Fruit fly (Drosophila melanogaster): ENCODE data around the gene Tpc1.
A peak's percentile ranks its signal among the peaks of the same experiment; 100 is the strongest.

Tpc1 gene

dm6 chr3R:10888300-10888632 is 6.3 kb upstream of the Tpc1 start:
- TF ChIP-seq CG11093 (GFP tag; IDR thresholded peaks at IDR 0.05), result no peak
- TF ChIP-seq exex (tag; optimal IDR thresholded peaks at IDR 0.05), result peak; percentile 79
- TF ChIP-seq B-H2 (GFP tag; optimal IDR thresholded peaks at IDR 0.05), result peak; percentile 33
- TF ChIP-seq kay (GFP tag; optimal IDR thresholded peaks at IDR 0.05), result peak; percentile 21
- peak; percentile 6 for TF ChIP-seq sd (tag; optimal IDR thresholded peaks at IDR 0.05)
- TF ChIP-seq ERR (GFP tag; optimal IDR thresholded peaks at IDR 0.05), result peak; percentile 67
- TF ChIP-seq Trl (optimal IDR thresholded peaks at IDR 0.05), result peak in 1 of 2 experiments; percentile 2
- TF ChIP-seq Trl (GFP tag; optimal IDR thresholded peaks at IDR 0.05), result no peak
- no peak for TF ChIP-seq CG13894 (tag; optimal IDR thresholded peaks at IDR 0.05)

- TF ChIP-seq en (GFP tag; optimal IDR thresholded peaks at IDR 0.05), result peak; percentile 74
- peak; percentile 89 for TF ChIP-seq CG13775 (GFP tag; optimal IDR thresholded peaks at IDR 0.05)
- TF ChIP-seq CG14441 (GFP tag; IDR thresholded peaks at IDR 0.05), result peak; percentile 81
- peak; percentile 79 for TF ChIP-seq Oaz (GFP tag; IDR thresholded peaks at IDR 0.05)
- no peak for TF ChIP-seq sim (GFP tag; IDR thresholded peaks at IDR 0.05)
- TF ChIP-seq lola (GFP tag; optimal IDR thresholded peaks at IDR 0.05), result peak in 1 of 3 experiments; percentile 86
- TF ChIP-seq NK7.1 (GFP tag; optimal IDR thresholded peaks at IDR 0.05), result peak; percentile 74
- TF ChIP-seq CG31365 (tag; optimal IDR thresholded peaks at IDR 0.05), result peak; percentile 12
- TF ChIP-seq CG30020 (tag; optimal IDR thresholded peaks at IDR 0.05), result peak; percentile 41
- no peak for TF ChIP-seq CG17186 (GFP tag; optimal IDR thresholded peaks at IDR 0.05)
- peak; percentile 91 for TF ChIP-seq Side (GFP tag; optimal IDR thresholded peaks at IDR 0.05)
- TF ChIP-seq gcm2 (GFP tag; optimal IDR thresholded peaks at IDR 0.05), result peak; percentile 48
- TF ChIP-seq fd3F (GFP tag; optimal IDR thresholded peaks at IDR 0.05), result peak; percentile 77
- TF ChIP-seq CG10654 (GFP tag; optimal IDR thresholded peaks at IDR 0.05), result peak; percentile 72
- peak; percentile 74 for TF ChIP-seq al (GFP tag; IDR thresholded peaks at IDR 0.05)
- TF ChIP-seq Vsx1 (GFP tag; optimal IDR thresholded peaks at IDR 0.05), result peak; percentile 56
- TF ChIP-seq gsb-n (tag; optimal IDR thresholded peaks at IDR 0.05), result peak; percentile 89
- peak; percentile 17 for TF ChIP-seq p53 (GFP tag; optimal IDR thresholded peaks at IDR 0.05)
- TF ChIP-seq CG13287 (GFP tag; IDR thresholded peaks at IDR 0.05; ENCODE audit: partially characterized antibody), result peak; percentile 57; the same call in 1 of the 2 replicates
- peak; percentile 70 for TF ChIP-seq Six4 (GFP tag; optimal IDR thresholded peaks at IDR 0.05)
- TF ChIP-seq CG10209 (GFP tag; optimal IDR thresholded peaks at IDR 0.05), result peak; percentile 91
- peak; percentile 85 for TF ChIP-seq CG12155 (GFP tag; optimal IDR thresholded peaks at IDR 0.05)
- TF ChIP-seq bigmax (GFP tag; optimal IDR thresholded peaks at IDR 0.05), result no peak
- peak; percentile 69 for TF ChIP-seq repo (GFP tag; optimal IDR thresholded peaks at IDR 0.05)
- TF ChIP-seq Atf3 (GFP tag; optimal IDR thresholded peaks at IDR 0.05), result peak; percentile 48
- peak; percentile 94 for TF ChIP-seq CG13424 (tag; optimal IDR thresholded peaks at IDR 0.05)
- TF ChIP-seq knrl (GFP tag; IDR thresholded peaks at IDR 0.05; ENCODE audit: partially characterized antibody), result peak; percentile 29; the same call in 1 of the 3 replicates
- peak; percentile 94 for TF ChIP-seq CG34376 (GFP tag; optimal IDR thresholded peaks at IDR 0.05)
- peak; percentile 91 for TF ChIP-seq Xrp1 (GFP tag; IDR thresholded peaks at IDR 0.05)
- TF ChIP-seq Hr3 (GFP tag; optimal IDR thresholded peaks at IDR 0.05), result peak; percentile 85
- no peak for TF ChIP-seq CG14965 (GFP tag; optimal IDR thresholded peaks at IDR 0.05; ENCODE audit: borderline replicate concordance)
- peak; percentile 81 for TF ChIP-seq danr (GFP tag; IDR thresholded peaks at IDR 0.05)
- no peak for TF ChIP-seq vnd (GFP tag; IDR thresholded peaks at IDR 0.05; ENCODE audit: partially characterized antibody)
- TF ChIP-seq Dp (GFP tag; optimal IDR thresholded peaks at IDR 0.05), result no peak
- no peak for TF ChIP-seq fd102C (GFP tag; optimal IDR thresholded peaks at IDR 0.05)
- TF ChIP-seq odd (GFP tag; optimal IDR thresholded peaks at IDR 0.05), result peak; percentile 94
- TF ChIP-seq ro (GFP tag; IDR thresholded peaks at IDR 0.05), result peak; percentile 64
- peak; percentile 74 for TF ChIP-seq Adf1 (GFP tag; IDR thresholded peaks at IDR 0.05)
- peak; percentile 47 for TF ChIP-seq btn (GFP tag; optimal IDR thresholded peaks at IDR 0.05)
Observed at dm6 chr3R:10886462-10887315, 4.7 kb upstream of the Tpc1 start.
